Worm (Caenorhabditis elegans): ENCODE data around the gene F38B6.7.

Gene F38B6.7

ce11 chrX:6693331-6693730 is 4.8 kb downstream of the F38B6.7 start, which contains the start of gene F38B6.3:
F38B6.3 (plus strand) TSS chrX:6693631.
- TF ChIP-seq isw-1 (GFP tag; IDR thresholded peaks at IDR 0.05) (no peak), elt-3 (tag; optimal IDR thresholded peaks at IDR 0.05) (no peak), snu-23 (GFP tag; optimal IDR thresholded peaks at IDR 0.05) (no peak), mef-2 (tag; optimal IDR thresholded peaks at IDR 0.05) (no peak), egl-13 (tag; optimal IDR thresholded peaks at IDR 0.05) (no peak), nhr-237 (tag; optimal IDR thresholded peaks at IDR 0.05) (no peak), nhr-76 (tag; optimal IDR thresholded peaks at IDR 0.05) (no peak), tbx-2 (tag; optimal IDR thresholded peaks at IDR 0.05) (no peak), lin-35 (GFP tag; optimal IDR thresholded peaks at IDR 0.05) (no peak), dsc-1 (tag; optimal IDR thresholded peaks at IDR 0.05) (no peak), C16A3.4 (tag; optimal IDR thresholded peaks at IDR 0.05) (no peak), egl-27 (tag; optimal IDR thresholded peaks at IDR 0.05) (no peak), lsy-2 (tag; optimal IDR thresholded peaks at IDR 0.05) (no peak), elt-2 (tag; optimal IDR thresholded peaks at IDR 0.05) (no peak), aly-2 (tag; optimal IDR thresholded peaks at IDR 0.05) (no peak), snpc-4 (tag; optimal IDR thresholded peaks at IDR 0.05) (no peak), zip-4 (GFP tag; optimal IDR thresholded peaks at IDR 0.05) (no peak), nhr-20 (tag; optimal IDR thresholded peaks at IDR 0.05) (no peak)

DNA sequence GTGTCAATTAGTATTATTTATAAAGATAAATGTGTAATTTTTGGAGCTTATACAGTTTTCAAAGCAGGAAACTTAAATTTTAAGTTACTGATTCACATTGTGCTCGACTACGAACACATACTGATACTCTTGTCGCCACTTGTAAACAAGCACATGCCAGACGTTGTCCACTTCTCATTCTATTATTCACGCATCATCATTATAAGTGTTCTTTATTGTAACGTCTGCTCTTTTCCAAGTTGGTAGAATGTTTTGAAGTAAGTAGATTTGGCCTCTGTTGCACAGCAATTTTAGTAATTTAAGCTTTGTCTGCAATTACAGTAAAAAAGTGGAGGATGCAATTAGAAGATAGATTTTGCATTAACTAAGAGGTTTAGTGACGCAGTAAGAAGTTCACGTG is 5.3 kb downstream of the F38B6.7 start:
- TF ChIP-seq fkh-8 (tag; optimal IDR thresholded peaks at IDR 0.05): no peak
- no peak for TF ChIP-seq dpl-1 (GFP tag; optimal IDR thresholded peaks at IDR 0.05)
- TF ChIP-seq mab-9 (GFP tag; IDR thresholded peaks at IDR 0.05): no peak
- no peak for TF ChIP-seq unc-98 (GFP tag; IDR thresholded peaks at IDR 0.05)
- no peak for TF ChIP-seq nhr-28 (tag; optimal IDR thresholded peaks at IDR 0.05)
- TF ChIP-seq ces-1 (GFP tag; optimal IDR thresholded peaks at IDR 0.05): no peak
- no peak for TF ChIP-seq hlh-17 (GFP tag; optimal IDR thresholded peaks at IDR 0.05; ENCODE audit: borderline replicate concordance)
- TF ChIP-seq grh-1 (GFP tag; IDR thresholded peaks at IDR 0.05): no peak

- TF ChIP-seq fkh-10 (GFP tag; optimal IDR thresholded peaks at IDR 0.05) (no peak), tlp-1 (tag; optimal IDR thresholded peaks at IDR 0.05) (no peak), nhr-20 (tag; optimal IDR thresholded peaks at IDR 0.05) (no peak), snpc-4 (tag; optimal IDR thresholded peaks at IDR 0.05) (no peak), pqm-1 (tag; optimal IDR thresholded peaks at IDR 0.05) (no peak)
Measured at ce11 chrX:6691653-6692052, 6.5 kb downstream of the F38B6.7 start.

DNA sequence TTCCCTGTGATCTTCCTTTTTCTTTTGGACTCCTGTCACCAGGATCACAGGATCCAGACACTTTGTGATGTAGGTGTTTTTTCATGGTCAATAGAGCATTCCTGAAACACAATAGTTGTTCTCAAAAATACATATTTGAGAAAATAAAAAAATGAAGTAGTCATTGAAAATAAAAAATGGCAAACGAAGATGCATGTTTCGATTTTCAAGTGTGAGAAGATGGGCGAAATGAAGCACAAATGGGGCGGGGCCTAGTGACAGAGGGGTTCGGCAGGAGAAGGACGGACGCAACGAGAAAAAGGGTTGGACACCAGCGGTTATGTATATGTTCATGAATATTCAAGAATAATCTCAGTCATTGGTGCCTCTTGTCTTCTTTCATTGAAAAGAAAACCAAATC is 8.2 kb downstream of the F38B6.7 start, which contains the start of gene F38B6.6:
F38B6.6 (minus strand) TSS at position 101 of the 400 bp plus-strand sequence.
- TF ChIP-seq fkh-10 (GFP tag; optimal IDR thresholded peaks at IDR 0.05) (peak; percentile 40), ets-5 (GFP tag; IDR thresholded peaks at IDR 0.05) (no peak), zip-4 (GFP tag; optimal IDR thresholded peaks at IDR 0.05) (no peak)

DNA sequence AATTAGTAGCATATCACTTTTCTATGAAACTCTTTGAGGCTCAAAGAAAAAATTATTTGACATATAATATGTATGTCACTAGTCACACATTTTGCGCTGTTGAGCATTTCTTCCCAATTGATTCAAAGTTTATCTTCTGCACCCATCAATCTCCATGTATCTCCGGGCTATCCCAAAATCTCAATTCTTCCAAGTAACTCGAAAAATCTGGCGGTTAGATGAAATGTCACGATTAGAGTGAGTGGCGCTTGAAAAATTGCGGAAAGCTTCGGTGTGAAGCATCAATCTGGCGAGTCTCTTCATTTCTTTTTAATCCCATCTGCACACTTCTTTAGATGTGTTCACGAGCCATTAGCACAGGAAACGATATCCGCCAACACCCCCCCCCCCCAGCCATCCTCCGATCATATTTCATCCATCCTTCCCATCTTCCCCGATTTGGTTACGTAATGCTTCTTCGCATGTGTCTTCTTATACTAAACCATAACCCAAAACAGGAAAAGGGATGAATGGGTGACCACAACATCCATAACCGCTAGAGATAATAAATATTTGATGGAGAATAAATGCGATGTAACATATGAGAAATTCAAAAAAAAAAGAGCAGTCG is 9.1 kb downstream of the F38B6.7 start:
- no peak for TF ChIP-seq tlp-1 (tag; optimal IDR thresholded peaks at IDR 0.05)
- TF ChIP-seq dsc-1 (tag; optimal IDR thresholded peaks at IDR 0.05): peak; percentile 66
- TF ChIP-seq ceh-82 (tag; optimal IDR thresholded peaks at IDR 0.05): no peak
- TF ChIP-seq irx-1 (tag; optimal IDR thresholded peaks at IDR 0.05): no peak
- no peak for TF ChIP-seq F16B12.6 (tag; optimal IDR thresholded peaks at IDR 0.05)
- TF ChIP-seq ceh-90 (tag; optimal IDR thresholded peaks at IDR 0.05): no peak
- no peak for TF ChIP-seq unc-30 (tag; optimal IDR thresholded peaks at IDR 0.05)
- no peak for TF ChIP-seq xbp-1 (tag; optimal IDR thresholded peaks at IDR 0.05)
